Worm (Caenorhabditis elegans) whole organism, young adult: ENCODE data around the gene gspd-1.

ENCODE experiments used
- B0336.3 ChIP-seq: fragments of 200-800 bp; sonication (Bioruptor generic); IDR thresholded peaks from 2 replicates; pipeline ENCODE4 v1.3.6; 2022; ENCODE audit warnings: missing genetic modification characterization, missing compliant biosample characterization
- mes-4 ChIP-seq: sonication (generic microtip); optimal IDR thresholded peaks from 2 replicates; lab custom pipeline; 2016; ENCODE audit warnings: missing genotype, missing genetic modification characterization, missing compliant biosample characterization
- snpc-3.4 ChIP-seq: sonication (generic microtip); optimal IDR thresholded peaks from 2 replicates; lab custom pipeline; 2017; ENCODE audit warnings: missing genetic modification characterization, mild to moderate bottlenecking, missing compliant biosample characterization, antibody characterized with exemption, moderate library complexity, missing genotype, missing genetic modification reagents
- tbp1 ChIP-seq: fragments of 200-800 bp; sonication (Bioruptor generic); optimal IDR thresholded peaks from 2 replicates; lab custom pipeline; 2018; ENCODE audit warnings: mild to moderate bottlenecking, missing genetic modification characterization, missing compliant biosample characterization
- ztf-3 ChIP-seq: fragments of 200-800 bp; sonication (Bioruptor generic); optimal IDR thresholded peaks from 2 replicates; lab custom pipeline; 2018; ENCODE audit warnings: mild to moderate bottlenecking, missing genetic modification characterization, missing compliant biosample characterization

- TF ChIP-seq ztf-3 (GFP tag; lab: Kevin White, UChicago) (no peak), B0336.3 (GFP tag; lab: Robert Waterston, UW) (no peak), tbp1 (no peak), snpc-3.4 (tag; lab: Kevin White, UChicago) (no peak), mes-4 (tag; lab: Kevin White, UChicago) (no peak)
Observed at ce11 chrIV:11298154-11299086, 18.8 kb upstream of the gspd-1 start, which contains the start of the genes B0035.15 and dnj-1.
